Fruit fly (Drosophila melanogaster): ENCODE measurements around the gene CG15167.
A peak's percentile ranks its signal among the peaks of the same experiment; 100 is the strongest.

The CG15167 gene

dm6 chr2L:18783357-18784040 lies 43.3 kb downstream of the CG15167 start:
- no peak for TF ChIP-seq svp (GFP tag)
- no peak for TF ChIP-seq Hr4 (GFP tag; optimal IDR thresholded peaks at IDR 0.05)
- peak; percentile 17 for TF ChIP-seq CG7368 (GFP tag; optimal IDR thresholded peaks at IDR 0.05)

dm6 chr2L:18785026-18785600 lies 45.0 kb downstream of the CG15167 start:
- TF ChIP-seq CG6854 (GFP tag; optimal IDR thresholded peaks at IDR 0.05) (no peak), CG6163 (GFP tag; IDR thresholded peaks at IDR 0.05) (no peak), achi (GFP tag; optimal IDR thresholded peaks at IDR 0.05) (no peak), CG31627 (GFP tag; optimal IDR thresholded peaks at IDR 0.05) (no peak), fkh (GFP tag; optimal IDR thresholded peaks at IDR 0.05) (peak; percentile 34)

- no peak for TF ChIP-seq achi (GFP tag; optimal IDR thresholded peaks at IDR 0.05)
These were observed 47.3 kb downstream of the CG15167 start for dm6 chr2L:18787415-18787989.

dm6 chr2L:18788953-18789352 lies 48.8 kb downstream of the CG15167 start:
- TF ChIP-seq CG3032 (tag; optimal IDR thresholded peaks at IDR 0.05) = no peak
- TF ChIP-seq Gug (GFP tag; IDR thresholded peaks at IDR 0.05) = no peak
- TF ChIP-seq fkh (GFP tag; optimal IDR thresholded peaks at IDR 0.05) = no peak
- peak; percentile 58 for TF ChIP-seq vri (GFP tag; optimal IDR thresholded peaks at IDR 0.05)
- no peak for TF ChIP-seq acj6 (GFP tag; optimal IDR thresholded peaks at IDR 0.05)
- TF ChIP-seq lz (GFP tag; optimal IDR thresholded peaks at IDR 0.05) = no peak

- no peak for TF ChIP-seq CG6854 (GFP tag; optimal IDR thresholded peaks at IDR 0.05)
- TF ChIP-seq vri (GFP tag; optimal IDR thresholded peaks at IDR 0.05) = no peak
- no peak for TF ChIP-seq lz (GFP tag; optimal IDR thresholded peaks at IDR 0.05)
- TF ChIP-seq Hr4 (GFP tag; optimal IDR thresholded peaks at IDR 0.05) = no peak
- no peak for TF ChIP-seq salr (GFP tag; optimal IDR thresholded peaks at IDR 0.05)
- TF ChIP-seq CG7368 (GFP tag; optimal IDR thresholded peaks at IDR 0.05) = no peak
- no peak for TF ChIP-seq CG11902 (GFP tag; optimal IDR thresholded peaks at IDR 0.05)
- no peak for TF ChIP-seq Sox14 (GFP tag; optimal IDR thresholded peaks at IDR 0.05)
- no peak for TF ChIP-seq CG6163 (GFP tag; IDR thresholded peaks at IDR 0.05)
- TF ChIP-seq CG8632 (GFP tag; optimal IDR thresholded peaks at IDR 0.05) = no peak
- TF ChIP-seq cyc (GFP tag; optimal IDR thresholded peaks at IDR 0.05) = no peak
- no peak for TF ChIP-seq CG16779 (tag; optimal IDR thresholded peaks at IDR 0.05)
- no peak for TF ChIP-seq CG10631 (GFP tag; optimal IDR thresholded peaks at IDR 0.05)
- no peak for TF ChIP-seq CG6808 (GFP tag; optimal IDR thresholded peaks at IDR 0.05)
These were observed 49.7 kb downstream of the CG15167 start for dm6 chr2L:18789773-18790385.
